Fruit fly (Drosophila melanogaster): ENCODE measurements around the gene CG12817.

CG12817 gene

dm6 chr3R:10263972-10264536 is 39.5 kb upstream of the CG12817 start, which contains the start of gene Nuak (continued):
- TF ChIP-seq CG1603 (tag; optimal IDR thresholded peaks at IDR 0.05) = peak; percentile 74
- TF ChIP-seq stwl (tag; optimal IDR thresholded peaks at IDR 0.05) = peak; percentile 94
- peak; percentile 65 for TF ChIP-seq CTCF (GFP tag; optimal IDR thresholded peaks at IDR 0.05)
- no peak for TF ChIP-seq dan (GFP tag; IDR thresholded peaks at IDR 0.05)
- TF ChIP-seq CG9817 (tag; optimal IDR thresholded peaks at IDR 0.05) = peak; percentile 93
- no peak for TF ChIP-seq CG2199 (GFP tag; IDR thresholded peaks at IDR 0.05)
- peak; percentile 74 for TF ChIP-seq onecut (GFP tag; IDR thresholded peaks at IDR 0.05)
- TF ChIP-seq hth (optimal IDR thresholded peaks at IDR 0.05) = no peak
- TF ChIP-seq twi (tag; optimal IDR thresholded peaks at IDR 0.05) = peak; percentile 59
- peak; percentile 91 for TF ChIP-seq Atf3 (GFP tag; optimal IDR thresholded peaks at IDR 0.05)
- TF ChIP-seq Sin3A (optimal IDR thresholded peaks at IDR 0.05) = peak; percentile 86
- no peak for TF ChIP-seq CG15479 (GFP tag; optimal IDR thresholded peaks at IDR 0.05)
- TF ChIP-seq Stat92E (GFP tag; optimal IDR thresholded peaks at IDR 0.05) = peak in 1 of 3 experiments; percentile 81
- TF ChIP-seq pzg (GFP tag; optimal IDR thresholded peaks at IDR 0.05) = peak; percentile 90
- TF ChIP-seq dpn (GFP tag; optimal IDR thresholded peaks at IDR 0.05) = peak; percentile 94 to 96
- peak; percentile 90 for TF ChIP-seq CG10654 (GFP tag; optimal IDR thresholded peaks at IDR 0.05)
- TF ChIP-seq NfI (GFP tag; optimal IDR thresholded peaks at IDR 0.05) = peak; percentile 87
- TF ChIP-seq vfl (GFP tag; optimal IDR thresholded peaks at IDR 0.05) = peak; percentile 89
- TF ChIP-seq CG7372 (GFP tag; IDR thresholded peaks at IDR 0.05) = no peak
- peak; percentile 32 for TF ChIP-seq CG7745 (tag; optimal IDR thresholded peaks at IDR 0.05)
- TF ChIP-seq Nf-YA (GFP tag; IDR thresholded peaks at IDR 0.05) = no peak
- peak; percentile 74 for TF ChIP-seq CG1233 (GFP tag; optimal IDR thresholded peaks at IDR 0.05)
- peak; percentile 78 for TF ChIP-seq p53 (GFP tag; optimal IDR thresholded peaks at IDR 0.05)
- TF ChIP-seq HLHmδ (GFP tag; optimal IDR thresholded peaks at IDR 0.05) = peak; percentile 92
- TF ChIP-seq ara (GFP tag; IDR thresholded peaks at IDR 0.05) = no peak
- TF ChIP-seq Xrp1 (GFP tag; IDR thresholded peaks at IDR 0.05) = no peak
- peak; percentile 57 for TF ChIP-seq CG5180 (GFP tag; optimal IDR thresholded peaks at IDR 0.05)
- no peak for TF ChIP-seq stc (GFP tag; IDR thresholded peaks at IDR 0.05)
- TF ChIP-seq Ssrp (tag; optimal IDR thresholded peaks at IDR 0.05) = peak; percentile 67
- peak; percentile 99 for TF ChIP-seq CG13624 (GFP tag; optimal IDR thresholded peaks at IDR 0.05)
- TF ChIP-seq CG12942 (GFP tag; optimal IDR thresholded peaks at IDR 0.05) = peak; percentile 87
- no peak for TF ChIP-seq Optix (GFP tag; IDR thresholded peaks at IDR 0.05)
- no peak for TF ChIP-seq H15 (GFP tag; IDR thresholded peaks at IDR 0.05)
- peak; percentile 98 for TF ChIP-seq mam (GFP tag; optimal IDR thresholded peaks at IDR 0.05)
- peak; percentile 50 for TF ChIP-seq lbe (GFP tag; optimal IDR thresholded peaks at IDR 0.05)
- no peak for TF ChIP-seq Drgx (GFP tag; IDR thresholded peaks at IDR 0.05)
- TF ChIP-seq CG15269 (tag; optimal IDR thresholded peaks at IDR 0.05) = peak; percentile 85
- TF ChIP-seq row (GFP tag; IDR thresholded peaks at IDR 0.05) = no peak
- no peak for TF ChIP-seq Opbp (GFP tag; IDR thresholded peaks at IDR 0.05; ENCODE audit: partially characterized antibody)
- TF ChIP-seq TFAM (GFP tag; optimal IDR thresholded peaks at IDR 0.05) = no peak
- no peak for TF ChIP-seq zfh1 (GFP tag; IDR thresholded peaks at IDR 0.05)
- peak; percentile 85 for TF ChIP-seq trem (tag; optimal IDR thresholded peaks at IDR 0.05)
- TF ChIP-seq CG11560 (tag; IDR thresholded peaks at IDR 0.05) = no peak
- TF ChIP-seq schlank (tag; optimal IDR thresholded peaks at IDR 0.05) = peak; percentile 76
- TF ChIP-seq pros (GFP tag; optimal IDR thresholded peaks at IDR 0.05) = peak; percentile 74
- no peak for TF ChIP-seq dysf (GFP tag; IDR thresholded peaks at IDR 0.05)
- TF ChIP-seq ERR (GFP tag; optimal IDR thresholded peaks at IDR 0.05) = peak; percentile 80
- TF ChIP-seq exex (tag; optimal IDR thresholded peaks at IDR 0.05) = peak; percentile 45
- no peak for TF ChIP-seq Atf6 (GFP tag; IDR thresholded peaks at IDR 0.05)
- TF ChIP-seq eve (GFP tag; optimal IDR thresholded peaks at IDR 0.05) = no peak
- TF ChIP-seq cg (GFP tag; optimal IDR thresholded peaks at IDR 0.05) = no peak
- TF ChIP-seq CG16863 (GFP tag; optimal IDR thresholded peaks at IDR 0.05) = peak; percentile 87
